Worm (Caenorhabditis elegans) whole organism, L2 larva: ENCODE results near the gene cec-6.

ENCODE experiments used
- C34F6.9 ChIP-seq: fragments of 150-350 bp; optimal IDR thresholded peaks from 2 replicates; lab custom pipeline; 2014; ENCODE audit warnings: missing biosample characterization, missing genetic modification characterization
- F13H6.1 ChIP-seq: sonication (generic microtip); optimal IDR thresholded peaks from 2 replicates; lab custom pipeline; 2016; ENCODE audit warnings: missing genetic modification characterization, missing compliant biosample characterization
- Y55F3AM.14 ChIP-seq: fragments of 200-800 bp; sonication (Bioruptor generic); optimal IDR thresholded peaks from 2 replicates; lab custom pipeline; 2018; ENCODE audit warnings: mild to moderate bottlenecking, missing genetic modification characterization, missing compliant biosample characterization
- ZK546.5 ChIP-seq: sonication (generic microtip); optimal IDR thresholded peaks from 2 replicates; lab custom pipeline; 2017; ENCODE audit warnings: missing biosample characterization, missing genetic modification characterization
- alr-1 ChIP-seq: fragments of 150-350 bp; optimal IDR thresholded peaks from 2 replicates; lab custom pipeline; 2014; ENCODE audit warnings: missing biosample characterization, missing genetic modification characterization
- aly-2 ChIP-seq: fragments of 150-350 bp; optimal IDR thresholded peaks from 2 replicates; lab custom pipeline; 2014; ENCODE audit warnings: missing biosample characterization, missing genetic modification characterization
- ama-1 ChIP-seq: fragments of 150-350 bp; optimal IDR thresholded peaks from 2 replicates; lab custom pipeline; 2018; ENCODE audit warnings: inconsistent platforms
- ceh-82 ChIP-seq: fragments of 150-350 bp; optimal IDR thresholded peaks from 2 replicates; lab custom pipeline; 2014; ENCODE audit warnings: missing biosample characterization, missing genetic modification characterization
- crh-2 ChIP-seq: sonication (generic microtip); optimal IDR thresholded peaks from 2 replicates; lab custom pipeline; 2017; ENCODE audit warnings: missing biosample characterization, missing genetic modification characterization
- dmd-4 ChIP-seq: sonication (generic microtip); optimal IDR thresholded peaks from 2 replicates; lab custom pipeline; 2017; ENCODE audit warnings: missing biosample characterization, missing genetic modification characterization
- egl-27 ChIP-seq: sonication (generic microtip); optimal IDR thresholded peaks from 3 replicates; lab custom pipeline; 2017; ENCODE audit warnings: missing biosample characterization, missing genetic modification reagents, missing genetic modification characterization
- fos-1 ChIP-seq: fragments of 150-350 bp; optimal IDR thresholded peaks from 2 replicates; lab custom pipeline; 2014; ENCODE audit warnings: missing biosample characterization, missing genetic modification characterization
- gmeb-1 ChIP-seq: fragments of 150-350 bp; optimal IDR thresholded peaks from 2 replicates; lab custom pipeline; 2014; ENCODE audit warnings: missing biosample characterization, missing genetic modification characterization
- lin-11 ChIP-seq: fragments of 150-350 bp; sonication (generic microtip); optimal IDR thresholded peaks from 2 replicates; lab custom pipeline; 2014; ENCODE audit warnings: missing biosample characterization, missing genetic modification characterization, inconsistent platforms, mixed read lengths
- lin-13 ChIP-seq: fragments of 150-350 bp; optimal IDR thresholded peaks from 2 replicates; lab custom pipeline; 2014; ENCODE audit warnings: missing biosample characterization, missing genetic modification reagents, missing genetic modification characterization
- lin-39 ChIP-seq: fragments of 150-350 bp; optimal IDR thresholded peaks from 2 replicates; lab custom pipeline; 2014; ENCODE audit warnings: missing biosample characterization, missing genetic modification reagents, missing genetic modification characterization
- lsy-2 ChIP-seq, 2 experiments: fragments of 150-350 bp in 1 of 2; sonication (generic microtip) in 1 of 2; optimal IDR thresholded peaks; 2 replicates each; lab custom pipeline; 2014 to 2017; ENCODE audit warnings: missing biosample characterization in 2 of 2, missing genetic modification characterization in 2 of 2
- mab-5 ChIP-seq: fragments of 150-350 bp; optimal IDR thresholded peaks from 2 replicates; lab custom pipeline; 2014; ENCODE audit warnings: missing biosample characterization, missing genetic modification characterization
- mdl-1 ChIP-seq, 2 experiments: fragments of 150-350 bp in 1 of 2; sonication (generic microtip) in 1 of 2; optimal IDR thresholded peaks; 2 replicates each; lab custom pipeline; 2017; ENCODE audit warnings: missing biosample characterization in 2 of 2, missing genetic modification characterization in 2 of 2
- nhr-10 ChIP-seq: sonication (generic microtip); optimal IDR thresholded peaks from 2 replicates; lab custom pipeline; 2017; ENCODE audit warnings: missing biosample characterization, missing genetic modification characterization
- nhr-129 ChIP-seq: fragments of 150-350 bp; optimal IDR thresholded peaks from 2 replicates; lab custom pipeline; 2014; ENCODE audit warnings: missing biosample characterization, missing genetic modification characterization
- nhr-237 ChIP-seq: fragments of 150-350 bp; optimal IDR thresholded peaks from 2 replicates; lab custom pipeline; 2014; ENCODE audit warnings: missing biosample characterization, missing genetic modification characterization
- nhr-25 ChIP-seq: fragments of 150-350 bp; sonication (generic microtip); optimal IDR thresholded peaks from 3 replicates; lab custom pipeline; 2014; ENCODE audit warnings: missing biosample characterization, missing genetic modification characterization
- nhr-6 ChIP-seq: fragments of 150-350 bp; optimal IDR thresholded peaks from 2 replicates; lab custom pipeline; 2014; ENCODE audit warnings: missing biosample characterization, missing genetic modification characterization
- nhr-77 ChIP-seq: fragments of 150-350 bp; optimal IDR thresholded peaks from 2 replicates; lab custom pipeline; 2014; ENCODE audit warnings: missing biosample characterization, missing genetic modification characterization
- peb-1 ChIP-seq: fragments of 150-350 bp; optimal IDR thresholded peaks from 2 replicates; lab custom pipeline; 2014; ENCODE audit warnings: missing biosample characterization, missing genetic modification characterization
- sem-4 ChIP-seq: fragments of 150-350 bp; optimal IDR thresholded peaks from 2 replicates; lab custom pipeline; 2014; ENCODE audit warnings: missing biosample characterization, missing genetic modification reagents, missing genetic modification characterization
- skn-1 ChIP-seq: sonication (generic microtip); optimal IDR thresholded peaks from 2 replicates; lab custom pipeline; 2017; ENCODE audit warnings: missing biosample characterization, missing genetic modification characterization
- sma-3 ChIP-seq: sonication (generic microtip); optimal IDR thresholded peaks from 2 replicates; lab custom pipeline; 2016; ENCODE audit warnings: missing genetic modification reagents, missing genetic modification characterization, missing compliant biosample characterization
- sma-9 ChIP-seq, 2 experiments: fragments of 150-350 bp in 1 of 2; sonication (generic microtip) in 1 of 2; optimal IDR thresholded peaks; 2 replicates each; lab custom pipeline; 2014 to 2016; ENCODE audit warnings: missing genetic modification characterization in 2 of 2, mild to moderate bottlenecking in 1 of 2, missing biosample characterization in 1 of 2, missing compliant biosample characterization in 1 of 2, missing genetic modification reagents in 1 of 2, moderate library complexity in 1 of 2
- unc-39 ChIP-seq: fragments of 150-350 bp; optimal IDR thresholded peaks from 2 replicates; lab custom pipeline; 2014; ENCODE audit warnings: missing biosample characterization, missing genetic modification characterization
- unc-55 ChIP-seq: fragments of 150-350 bp; sonication (generic microtip); optimal IDR thresholded peaks from 3 replicates; lab custom pipeline; 2014; ENCODE audit warnings: missing biosample characterization, missing genetic modification reagents, missing genetic modification characterization
- zag-1 ChIP-seq: fragments of 150-350 bp; optimal IDR thresholded peaks from 2 replicates; lab custom pipeline; 2014; ENCODE audit warnings: missing biosample characterization, missing genetic modification characterization
- ztf-11 ChIP-seq: sonication (generic microtip); optimal IDR thresholded peaks from 2 replicates; lab custom pipeline; 2017; ENCODE audit warnings: missing biosample characterization, missing genetic modification characterization
- ztf-4 ChIP-seq: fragments of 150-350 bp; optimal IDR thresholded peaks from 2 replicates; lab custom pipeline; 2014; ENCODE audit warnings: missing biosample characterization, missing genetic modification characterization

cec-6 gene

DNA sequence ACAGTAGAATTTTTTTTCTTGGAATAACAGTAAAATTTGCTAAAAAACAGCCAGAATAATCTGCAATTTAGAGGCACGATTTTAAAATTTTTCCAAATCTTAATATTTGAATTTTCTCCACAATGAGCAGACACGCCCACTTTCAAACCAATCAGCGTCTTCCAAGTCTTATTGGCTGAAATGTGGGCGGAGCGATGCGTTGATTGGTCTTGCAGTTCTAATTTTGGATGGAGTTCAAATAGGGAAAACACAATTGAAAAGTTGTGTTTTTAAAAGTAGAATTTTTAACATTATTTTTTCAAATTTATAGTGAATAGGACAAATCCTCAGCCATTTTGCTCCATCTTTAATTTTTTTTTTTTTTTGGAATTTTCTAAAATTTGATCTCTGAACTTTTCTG is 38.1 kb downstream of the cec-6 start:
- TF ChIP-seq nhr-6 (tag; lab: Kevin White, UChicago): no peak
- TF ChIP-seq mab-5 (tag; lab: Kevin White, UChicago): no peak
- no peak for TF ChIP-seq sma-9 (GFP tag; optimal IDR thresholded peaks at IDR 0.05; lab: Kevin White, UChicago)
- no peak for TF ChIP-seq sma-9 (tag; optimal IDR thresholded peaks at IDR 0.05; lab: Kevin White, UChicago)
- TF ChIP-seq nhr-129 (tag; lab: Kevin White, UChicago): no peak
- no peak for TF ChIP-seq ceh-82

DNA sequence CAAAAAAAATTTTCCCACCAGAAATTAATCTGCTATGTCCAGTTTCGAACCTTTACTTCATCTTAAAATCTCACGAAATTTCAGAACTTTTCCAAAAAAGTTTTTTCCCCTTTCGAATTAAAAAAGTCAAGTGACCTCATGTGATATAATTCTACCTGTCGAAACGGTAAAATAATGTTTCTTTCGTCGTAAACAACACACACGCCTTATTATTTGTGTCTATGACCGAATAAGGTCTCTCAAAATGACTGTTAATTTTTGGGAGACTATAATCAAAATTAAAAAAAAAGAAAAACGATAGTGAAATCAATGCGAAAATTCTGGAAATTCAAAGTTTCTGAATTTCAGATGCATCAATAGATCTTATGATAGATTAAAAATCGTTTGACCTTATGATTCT is 38.5 kb downstream of the cec-6 start:
- TF ChIP-seq mab-5 (tag; lab: Kevin White, UChicago) (no peak), fos-1 (no peak), aly-2 (tag; lab: Kevin White, UChicago) (no peak), ama-1 (lab: Kevin White, UChicago) (no peak), nhr-25 (tag; lab: Kevin White, UChicago) (peak; percentile 1), unc-39 (tag; lab: Kevin White, UChicago) (no peak)
- TF ChIP-seq, all 48 proteins: peak for 1

- TF ChIP-seq egl-27 (tag; lab: Kevin White, UChicago) (no peak), sma-9 (GFP tag; optimal IDR thresholded peaks at IDR 0.05; lab: Kevin White, UChicago) (no peak), sma-9 (tag; optimal IDR thresholded peaks at IDR 0.05; lab: Kevin White, UChicago) (no peak), ama-1 (lab: Kevin White, UChicago) (no peak), C34F6.9 (tag; lab: Kevin White, UChicago) (no peak), dmd-4 (no peak), sem-4 (tag; lab: Kevin White, UChicago) (no peak), aly-2 (tag; lab: Kevin White, UChicago) (no peak), lsy-2 (tag; optimal IDR thresholded peaks at IDR 0.05; lab: Kevin White, UChicago) (no peak), lin-13 (GFP tag; lab: Kevin White, UChicago) (no peak), F13H6.1 (tag; lab: Kevin White, UChicago) (no peak), lin-11 (no peak), fos-1 (no peak), alr-1 (tag; lab: Kevin White, UChicago) (no peak), gmeb-1 (tag; lab: Kevin White, UChicago) (no peak), zag-1 (no peak), ceh-82 (no peak), skn-1 (tag; lab: Kevin White, UChicago) (no peak), peb-1 (tag; lab: Kevin White, UChicago) (no peak), ZK546.5 (tag; lab: Kevin White, UChicago) (no peak)
These were observed 39.7 kb downstream of the cec-6 start, which contains the start of gene fkh-7 for ce11 chrIV:5584384-5584783. TSS of gene fkh-7 (plus strand) at chrIV:5584684.

DNA sequence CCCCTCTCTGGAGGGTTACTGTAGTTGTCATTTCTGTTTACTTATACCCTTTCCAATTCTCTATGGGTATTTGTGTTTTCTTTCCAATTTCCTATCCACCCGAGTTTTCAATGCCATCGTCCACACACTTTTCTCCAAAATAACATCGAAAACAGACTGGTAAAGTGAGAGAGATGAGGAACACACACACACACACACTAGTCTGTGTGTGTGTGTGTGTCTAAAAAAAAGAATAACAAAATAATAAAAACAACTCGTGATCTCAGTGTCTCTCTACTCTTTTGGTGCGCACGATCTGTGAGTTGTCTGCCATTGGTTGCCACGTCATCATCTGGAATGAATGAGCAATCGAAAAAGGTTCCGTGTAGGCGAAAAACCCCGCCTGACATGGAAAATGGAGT is 41.7 kb downstream of the cec-6 start:
- TF ChIP-seq Y55F3AM.14 (GFP tag; lab: Kevin White, UChicago) (peak; percentile 92), crh-2 (peak; percentile 77), lsy-2 (tag; optimal IDR thresholded peaks at IDR 0.05; lab: Kevin White, UChicago) (peak in 1 of 2 experiments; percentile 33), C34F6.9 (tag; lab: Kevin White, UChicago) (peak; percentile 16), nhr-129 (tag; lab: Kevin White, UChicago) (peak; percentile 84), lin-13 (GFP tag; lab: Kevin White, UChicago) (no peak), sma-9 (GFP tag; optimal IDR thresholded peaks at IDR 0.05; lab: Kevin White, UChicago) (no peak), sma-9 (tag; optimal IDR thresholded peaks at IDR 0.05; lab: Kevin White, UChicago) (no peak)

ce11 chrIV:5587964-5588860 is 43.6 kb downstream of the cec-6 start:
- TF ChIP-seq nhr-237 (tag; lab: Kevin White, UChicago) (no peak), lsy-2 (tag; optimal IDR thresholded peaks at IDR 0.05; lab: Kevin White, UChicago) (peak in 1 of 2 experiments; percentile 11), nhr-129 (tag; lab: Kevin White, UChicago) (peak; percentile 83)
- TF ChIP-seq, all 48 proteins: peak for 2

DNA sequence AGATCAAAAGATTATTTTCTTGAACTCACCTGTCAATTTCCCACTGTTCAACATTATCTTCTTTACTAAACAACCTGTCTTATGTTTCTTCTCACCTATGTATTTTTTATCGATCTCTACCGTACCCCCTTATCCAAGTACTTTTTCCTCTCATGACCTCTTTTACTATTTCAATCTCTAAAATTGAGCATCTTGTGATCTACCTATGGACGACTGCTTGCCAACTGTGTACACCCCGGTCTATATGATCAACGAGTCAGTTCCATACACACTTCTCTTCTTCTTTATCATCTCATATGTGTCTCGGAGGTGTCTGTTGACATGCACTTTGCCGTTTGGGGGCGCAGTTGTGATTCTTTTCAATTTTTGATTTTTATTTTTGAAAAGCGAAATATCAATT is 45.5 kb downstream of the cec-6 start:
- TF ChIP-seq ztf-11 (tag; lab: Kevin White, UChicago) (no peak), aly-2 (tag; lab: Kevin White, UChicago) (no peak), nhr-129 (tag; lab: Kevin White, UChicago) (peak; percentile 87), nhr-77 (tag; lab: Kevin White, UChicago) (no peak), C34F6.9 (tag; lab: Kevin White, UChicago) (peak; percentile 2), nhr-10 (tag; lab: Kevin White, UChicago) (no peak), skn-1 (tag; lab: Kevin White, UChicago) (no peak), zag-1 (no peak), ama-1 (lab: Kevin White, UChicago) (no peak), sma-3 (GFP tag; lab: Kevin White, UChicago) (peak; percentile 33), F13H6.1 (tag; lab: Kevin White, UChicago) (peak; percentile 71), unc-55 (no peak), ztf-4 (tag; lab: Kevin White, UChicago) (peak; percentile 3), alr-1 (tag; lab: Kevin White, UChicago) (no peak), lin-39 (no peak), gmeb-1 (tag; lab: Kevin White, UChicago) (peak; percentile 52), mdl-1 (tag; optimal IDR thresholded peaks at IDR 0.05; lab: Kevin White, UChicago) (no peak), nhr-25 (tag; lab: Kevin White, UChicago) (no peak), sma-9 (GFP tag; optimal IDR thresholded peaks at IDR 0.05; lab: Kevin White, UChicago) (peak; percentile 84), sma-9 (tag; optimal IDR thresholded peaks at IDR 0.05; lab: Kevin White, UChicago) (no peak), nhr-237 (tag; lab: Kevin White, UChicago) (no peak), crh-2 (peak; percentile 42), fos-1 (peak; percentile 83), lsy-2 (tag; optimal IDR thresholded peaks at IDR 0.05; lab: Kevin White, UChicago) (peak in 1 of 2 experiments; percentile 55), peb-1 (tag; lab: Kevin White, UChicago) (no peak), Y55F3AM.14 (GFP tag; lab: Kevin White, UChicago) (no peak), egl-27 (tag; lab: Kevin White, UChicago) (peak; percentile 21), ceh-82 (no peak)
